Fruit fly (Drosophila melanogaster): ENCODE measurements around the gene Taf10b.

The Taf10b gene

dm6 chr2L:2729882-2730281 lies 37.8 kb downstream of the Taf10b start (continued):
- peak; percentile 18 for TF ChIP-seq CG30403 (GFP tag; optimal IDR thresholded peaks at IDR 0.05)
- peak; percentile 75 for TF ChIP-seq CG9932 (GFP tag; IDR thresholded peaks at IDR 0.05)
- no peak for TF ChIP-seq Poxn (GFP tag; IDR thresholded peaks at IDR 0.05)

- TF ChIP-seq Usf (GFP tag; optimal IDR thresholded peaks at IDR 0.05) (no peak), CG18476 (GFP tag; optimal IDR thresholded peaks at IDR 0.05) (no peak), jumu (GFP tag; optimal IDR thresholded peaks at IDR 0.05) (no peak), CG7987 (GFP tag; optimal IDR thresholded peaks at IDR 0.05) (no peak), CG42726 (GFP tag; IDR thresholded peaks at IDR 0.05; ENCODE audit: partially characterized antibody) (no peak), bsh (GFP tag; optimal IDR thresholded peaks at IDR 0.05) (peak in 1 of 2 experiments; percentile 37), Ets97D (GFP tag; optimal IDR thresholded peaks at IDR 0.05) (no peak), CG17612 (GFP tag; IDR thresholded peaks at IDR 0.05) (0 out of 2 replicates have a peak, but pooled peaks have one; percentile 5), D (optimal IDR thresholded peaks at IDR 0.05) (no peak), D (GFP tag; optimal IDR thresholded peaks at IDR 0.05) (no peak), Sox100B (GFP tag; optimal IDR thresholded peaks at IDR 0.05) (peak; percentile 15), CG17568 (GFP tag; optimal IDR thresholded peaks at IDR 0.05) (no peak), tx (GFP tag; optimal IDR thresholded peaks at IDR 0.05) (no peak), CG11504 (tag; optimal IDR thresholded peaks at IDR 0.05) (peak; percentile 8)
These were observed 39.1 kb downstream of the Taf10b start for dm6 chr2L:2728577-2728976.

dm6 chr2L:2727812-2728211 lies 39.8 kb downstream of the Taf10b start:
- TF ChIP-seq CG13775 (GFP tag; optimal IDR thresholded peaks at IDR 0.05) (no peak), chinmo (GFP tag; IDR thresholded peaks at IDR 0.05; ENCODE audit: partially characterized antibody) (0 out of 4 replicates have a peak, but pooled peaks have one; percentile 8), nom (GFP tag; optimal IDR thresholded peaks at IDR 0.05) (peak; percentile 31), CG4424 (GFP tag; optimal IDR thresholded peaks at IDR 0.05) (no peak), gro (GFP tag; optimal IDR thresholded peaks at IDR 0.05) (no peak), mld (GFP tag; IDR thresholded peaks at IDR 0.05; ENCODE audit: partially characterized antibody) (no peak), Deaf1 (tag; optimal IDR thresholded peaks at IDR 0.05) (peak; percentile 29), grn (GFP tag; optimal IDR thresholded peaks at IDR 0.05) (peak; percentile 20), Adf1 (GFP tag; IDR thresholded peaks at IDR 0.05) (peak; percentile 14), bsh (GFP tag; optimal IDR thresholded peaks at IDR 0.05) (peak in 1 of 2 experiments; percentile 41), Drgx (GFP tag; IDR thresholded peaks at IDR 0.05) (peak; percentile 37; the same call in 1 of the 2 replicates)

- no peak for TF ChIP-seq CG9727 (GFP tag; optimal IDR thresholded peaks at IDR 0.05)
- no peak for TF ChIP-seq stwl (tag; optimal IDR thresholded peaks at IDR 0.05)
- peak; percentile 74; the same call in 1 of the 2 replicates for TF ChIP-seq rib (GFP tag; IDR thresholded peaks at IDR 0.05)
- TF ChIP-seq CG14860 (GFP tag; IDR thresholded peaks at IDR 0.05; ENCODE audit: partially characterized antibody): no peak
- TF ChIP-seq chm (GFP tag; IDR thresholded peaks at IDR 0.05): peak; percentile 10; the same call in 1 of the 2 replicates
- 0 out of 3 replicates have a peak, but pooled peaks have one; percentile 32 for TF ChIP-seq CG6175 (GFP tag; IDR thresholded peaks at IDR 0.05)
- TF ChIP-seq gro (GFP tag; optimal IDR thresholded peaks at IDR 0.05): no peak
- peak; percentile 41; the same call in 1 of the 3 replicates for TF ChIP-seq z (GFP tag; IDR thresholded peaks at IDR 0.05)
- no peak for TF ChIP-seq gsb-n (tag; optimal IDR thresholded peaks at IDR 0.05)
- no peak for TF ChIP-seq CG2678 (tag; optimal IDR thresholded peaks at IDR 0.05)
- TF ChIP-seq CG3065 (GFP tag; optimal IDR thresholded peaks at IDR 0.05): no peak
- TF ChIP-seq Med (GFP tag): peak; percentile 48
- TF ChIP-seq dmrt99B (tag; optimal IDR thresholded peaks at IDR 0.05): no peak
- no peak for TF ChIP-seq CG15479 (GFP tag; optimal IDR thresholded peaks at IDR 0.05)
- no peak for TF ChIP-seq CG14014 (GFP tag; IDR thresholded peaks at IDR 0.05)
- TF ChIP-seq CG32767 (GFP tag; IDR thresholded peaks at IDR 0.05): no peak
- TF ChIP-seq wdn (GFP tag; IDR thresholded peaks at IDR 0.05): peak; percentile 4; the same call in 1 of the 2 replicates
- TF ChIP-seq CG7745 (tag; optimal IDR thresholded peaks at IDR 0.05): no peak
- TF ChIP-seq HLH4C (GFP tag; IDR thresholded peaks at IDR 0.05; ENCODE audit: partially characterized antibody): no peak
- TF ChIP-seq CG12769 (tag; optimal IDR thresholded peaks at IDR 0.05): peak; percentile 87
- TF ChIP-seq sd (tag; optimal IDR thresholded peaks at IDR 0.05): peak; percentile 92
These were observed 40.3 kb downstream of the Taf10b start for dm6 chr2L:2727364-2727763.

Data from whole organism, embryonic.